Worm (Caenorhabditis elegans) whole organism, L1 larva: ENCODE measurements around the gene rab-39.
A peak's percentile ranks its signal among the peaks of the same experiment; 100 is the strongest.

Source experiments
- C16A3.4 ChIP-seq: fragments of 150-350 bp; optimal IDR thresholded peaks from 2 replicates; lab custom pipeline; 2014; ENCODE audit warnings: missing biosample characterization, missing genetic modification characterization
- aha-1 ChIP-seq: fragments of 150-350 bp; optimal IDR thresholded peaks from 2 replicates; lab custom pipeline; 2014; ENCODE audit warnings: missing biosample characterization, missing genetic modification characterization
- ama-1 ChIP-seq: fragments of 150-350 bp; optimal IDR thresholded peaks from 2 replicates; lab custom pipeline; 2014
- ceh-63 ChIP-seq: fragments of 200-800 bp; sonication (Bioruptor generic); optimal IDR thresholded peaks from 2 replicates; lab custom pipeline; 2018; ENCODE audit warnings: mild to moderate bottlenecking, missing genetic modification characterization, missing compliant biosample characterization
- ceh-8 ChIP-seq: fragments of 200-800 bp; sonication (Bioruptor generic); optimal IDR thresholded peaks from 2 replicates; lab custom pipeline; 2018; ENCODE audit warnings: mild to moderate bottlenecking, missing genetic modification characterization, moderate library complexity, missing compliant biosample characterization
- ceh-82 ChIP-seq, 3 experiments: fragments of 150-350 bp in 1 of 3; sonication (generic microtip) in 2 of 3; optimal IDR thresholded peaks; 2 replicates each; lab custom pipeline; 2014 to 2017; ENCODE audit warnings: missing biosample characterization in 3 of 3, missing genetic modification characterization in 3 of 3
- ceh-90 ChIP-seq: sonication (generic microtip); optimal IDR thresholded peaks from 2 replicates; lab custom pipeline; 2016; ENCODE audit warnings: missing genetic modification characterization, missing compliant biosample characterization
- dpl-1 ChIP-seq, 3 experiments: fragments of 150-350 bp in 2 of 3; sonication (generic microtip) in 1 of 3; optimal IDR thresholded peaks; 2 replicates each; lab custom pipeline; 2014 to 2017; ENCODE audit warnings: missing biosample characterization in 3 of 3, missing genetic modification characterization in 3 of 3, missing genetic modification reagents in 3 of 3
- dsc-1 ChIP-seq: sonication (generic microtip); optimal IDR thresholded peaks from 2 replicates; lab custom pipeline; 2016; ENCODE audit warnings: mild to moderate bottlenecking, missing genetic modification characterization, missing compliant biosample characterization
- efl-1 ChIP-seq, 4 experiments: fragments of 150-350 bp; optimal IDR thresholded peaks in 3 of 4; peaks in 1 of 4; 1 replicate in 1 of 4; 2 replicates in 3 of 4; lab custom pipeline; 2014; ENCODE audit warnings: missing biosample characterization in 2 of 4, missing genetic modification characterization in 2 of 4, missing genetic modification reagents in 2 of 4
- egl-13 ChIP-seq: sonication (generic microtip); optimal IDR thresholded peaks from 2 replicates; lab custom pipeline; 2016; ENCODE audit warnings: missing genotype, missing genetic modification reagents, missing genetic modification characterization, missing compliant biosample characterization
- egl-27 ChIP-seq, 2 experiments: fragments of 150-350 bp in 1 of 2; sonication (generic microtip); optimal IDR thresholded peaks; 3 replicates each; lab custom pipeline; 2017 to 2018; ENCODE audit warnings: missing biosample characterization in 2 of 2, missing genetic modification characterization in 2 of 2, missing genetic modification reagents in 2 of 2
- elt-2 ChIP-seq: sonication (generic microtip); optimal IDR thresholded peaks from 2 replicates; lab custom pipeline; 2016; ENCODE audit warnings: missing genetic modification characterization, mild to moderate bottlenecking, inconsistent platforms, missing compliant biosample characterization, missing genetic modification reagents
- elt-3 ChIP-seq, 6 experiments: fragments of 150-350 bp in 1 of 6; sonication (generic microtip); optimal IDR thresholded peaks; 2 replicates each; lab custom pipeline; 2017 to 2018; ENCODE audit warnings: missing biosample characterization in 6 of 6, missing genetic modification characterization in 6 of 6, inconsistent platforms in 1 of 6
- fkh-8 ChIP-seq: sonication (generic microtip); optimal IDR thresholded peaks from 2 replicates; lab custom pipeline; 2016; ENCODE audit warnings: mild to moderate bottlenecking, missing genetic modification characterization, missing compliant biosample characterization
- fos-1 ChIP-seq: fragments of 150-350 bp; optimal IDR thresholded peaks from 2 replicates; lab custom pipeline; 2014; ENCODE audit warnings: missing biosample characterization, missing genetic modification characterization
- grh-1 ChIP-seq: fragments of 200-800 bp; sonication (Bioruptor generic); IDR thresholded peaks from 2 replicates; pipeline ENCODE4 v1.3.6; 2022; ENCODE audit warnings: missing genetic modification reagents, missing genetic modification characterization, missing compliant biosample characterization
- hlh-4 ChIP-seq: sonication (generic microtip); optimal IDR thresholded peaks from 2 replicates; lab custom pipeline; 2016; ENCODE audit warnings: mild to moderate bottlenecking, missing genetic modification characterization, missing compliant biosample characterization
- hpl-2 ChIP-seq: fragments of 150-350 bp; optimal IDR thresholded peaks from 2 replicates; lab custom pipeline; 2014; ENCODE audit warnings: missing biosample characterization, missing genetic modification reagents, missing genetic modification characterization
- jun-1 ChIP-seq: fragments of 150-350 bp; optimal IDR thresholded peaks from 2 replicates; lab custom pipeline; 2014; ENCODE audit warnings: missing biosample characterization, missing genetic modification reagents, missing genetic modification characterization
- lin-13 ChIP-seq: fragments of 150-350 bp; optimal IDR thresholded peaks from 2 replicates; lab custom pipeline; 2014; ENCODE audit warnings: missing biosample characterization, missing genetic modification reagents, missing genetic modification characterization
- lin-14 ChIP-seq: fragments of 200-800 bp; sonication (Bioruptor generic); optimal IDR thresholded peaks from 2 replicates; lab custom pipeline; 2018; ENCODE audit warnings: mild to moderate bottlenecking, missing genetic modification characterization, moderate library complexity, missing compliant biosample characterization
- lin-35 ChIP-seq, 2 experiments: fragments of 150-350 bp; optimal IDR thresholded peaks; 2 replicates each; lab custom pipeline; 2014; ENCODE audit warnings: missing biosample characterization in 2 of 2, missing genetic modification characterization in 2 of 2, missing genetic modification reagents in 2 of 2
- lin-39 ChIP-seq: fragments of 150-350 bp; optimal IDR thresholded peaks from 2 replicates; lab custom pipeline; 2014; ENCODE audit warnings: missing biosample characterization, missing genetic modification reagents, missing genetic modification characterization
- lir-3 ChIP-seq: sonication (generic microtip); optimal IDR thresholded peaks from 2 replicates; lab custom pipeline; 2016; ENCODE audit warnings: mild to moderate bottlenecking, missing genetic modification characterization, moderate library complexity, missing compliant biosample characterization; ENCODE audit not compliant: poor library complexity
- lsy-2 ChIP-seq, 2 experiments: fragments of 150-350 bp; optimal IDR thresholded peaks; 2 replicates each; lab custom pipeline; 2014; ENCODE audit warnings: missing biosample characterization in 2 of 2, missing genetic modification characterization in 2 of 2
- mab-9 ChIP-seq: fragments of 200-800 bp; sonication (Bioruptor generic); IDR thresholded peaks from 2 replicates; pipeline ENCODE4 v1.3.6; 2022; ENCODE audit warnings: missing genetic modification reagents, missing genetic modification characterization, missing compliant biosample characterization
- mdl-1 ChIP-seq, 2 experiments: fragments of 150-350 bp; optimal IDR thresholded peaks; 2 replicates each; lab custom pipeline; 2014 to 2017; ENCODE audit warnings: missing biosample characterization in 2 of 2, missing genetic modification characterization in 2 of 2, inconsistent platforms in 1 of 2
- mef-2 ChIP-seq: fragments of 150-350 bp; optimal IDR thresholded peaks from 2 replicates; lab custom pipeline; 2014; ENCODE audit warnings: missing biosample characterization, missing genetic modification characterization
- nhr-19 ChIP-seq: fragments of 200-800 bp; sonication (Bioruptor generic); conservative IDR thresholded peaks from 2 replicates; pipeline ENCODE4 v1.3.6; 2022; ENCODE audit warnings: missing genetic modification characterization, missing compliant biosample characterization
- nhr-20 ChIP-seq: sonication (generic microtip); optimal IDR thresholded peaks from 2 replicates; lab custom pipeline; 2016; ENCODE audit warnings: mild to moderate bottlenecking, missing genetic modification characterization, missing compliant biosample characterization
- nhr-237 ChIP-seq: fragments of 150-350 bp; optimal IDR thresholded peaks from 2 replicates; lab custom pipeline; 2014; ENCODE audit warnings: missing biosample characterization, missing genetic modification characterization
- nhr-28 ChIP-seq: fragments of 150-350 bp; optimal IDR thresholded peaks from 2 replicates; lab custom pipeline; 2014; ENCODE audit warnings: missing biosample characterization, missing genetic modification characterization
- nhr-71 ChIP-seq: sonication (generic microtip); optimal IDR thresholded peaks from 2 replicates; lab custom pipeline; 2016; ENCODE audit warnings: mild to moderate bottlenecking, missing genetic modification characterization, moderate library complexity, missing compliant biosample characterization
- nhr-76 ChIP-seq: sonication (generic microtip); optimal IDR thresholded peaks from 2 replicates; lab custom pipeline; 2017; ENCODE audit warnings: missing biosample characterization, missing genetic modification characterization
- nhr-77 ChIP-seq: fragments of 150-350 bp; optimal IDR thresholded peaks from 2 replicates; lab custom pipeline; 2014; ENCODE audit warnings: missing biosample characterization, missing genetic modification characterization
- nhr-90 ChIP-seq: sonication (generic microtip); optimal IDR thresholded peaks from 2 replicates; lab custom pipeline; 2016; ENCODE audit warnings: mild to moderate bottlenecking, missing genetic modification characterization, missing compliant biosample characterization; ENCODE audit not compliant: poor library complexity
- pag-3 ChIP-seq: sonication (generic microtip); optimal IDR thresholded peaks from 2 replicates; lab custom pipeline; 2017; ENCODE audit warnings: missing genetic modification characterization, mild to moderate bottlenecking, missing compliant biosample characterization, antibody characterized with exemption, borderline replicate concordance; ENCODE audit not compliant: insufficient read depth
- rnt-1 ChIP-seq: sonication (generic microtip); optimal IDR thresholded peaks from 2 replicates; lab custom pipeline; 2016; ENCODE audit warnings: mild to moderate bottlenecking, missing genetic modification characterization, moderate library complexity, missing compliant biosample characterization
- snu-23 ChIP-seq: sonication (generic microtip); optimal IDR thresholded peaks from 2 replicates; lab custom pipeline; 2016; ENCODE audit warnings: missing genetic modification characterization, missing compliant biosample characterization
- sox-4 ChIP-seq: sonication (generic microtip); optimal IDR thresholded peaks from 2 replicates; lab custom pipeline; 2016; ENCODE audit warnings: missing genetic modification characterization, missing compliant biosample characterization
- swsn-7 ChIP-seq: sonication (generic microtip); optimal IDR thresholded peaks from 2 replicates; lab custom pipeline; 2016; ENCODE audit warnings: missing genetic modification characterization, missing compliant biosample characterization
- tbx-2 ChIP-seq: sonication (generic microtip); optimal IDR thresholded peaks from 2 replicates; lab custom pipeline; 2016; ENCODE audit warnings: missing genetic modification characterization, missing compliant biosample characterization
- tlp-1 ChIP-seq: fragments of 150-350 bp; optimal IDR thresholded peaks from 2 replicates; lab custom pipeline; 2014; ENCODE audit warnings: missing biosample characterization, missing genetic modification characterization
- unc-130 ChIP-seq: fragments of 150-350 bp; optimal IDR thresholded peaks from 2 replicates; lab custom pipeline; 2017; ENCODE audit warnings: missing biosample characterization, missing genetic modification characterization, inconsistent platforms
- unc-30 ChIP-seq: sonication (generic microtip); optimal IDR thresholded peaks from 2 replicates; lab custom pipeline; 2017; ENCODE audit warnings: missing biosample characterization, missing genetic modification characterization
- unc-62 ChIP-seq: fragments of 150-350 bp; optimal IDR thresholded peaks from 2 replicates; lab custom pipeline; 2014; ENCODE audit warnings: missing biosample characterization, missing genetic modification reagents, missing genetic modification characterization
- unc-86 ChIP-seq: sonication (generic microtip); optimal IDR thresholded peaks from 2 replicates; lab custom pipeline; 2016; ENCODE audit warnings: missing genetic modification characterization, missing compliant biosample characterization
- unc-98 ChIP-seq: fragments of 200-800 bp; sonication (Bioruptor generic); IDR thresholded peaks from 2 replicates; pipeline ENCODE4 v1.3.6; 2022; ENCODE audit warnings: missing genetic modification characterization, missing compliant biosample characterization
- vab-15 ChIP-seq: sonication (generic microtip); optimal IDR thresholded peaks from 2 replicates; lab custom pipeline; 2017; ENCODE audit warnings: missing genotype, mild to moderate bottlenecking, missing genetic modification characterization, missing compliant biosample characterization
- xbp-1 ChIP-seq: sonication (generic microtip); optimal IDR thresholded peaks from 2 replicates; lab custom pipeline; 2016; ENCODE audit warnings: missing genetic modification characterization, missing compliant biosample characterization
- ztf-11 ChIP-seq, 2 experiments: sonication (generic microtip); optimal IDR thresholded peaks; 2 replicates each; lab custom pipeline; 2016 to 2017; ENCODE audit warnings: missing genetic modification characterization in 2 of 2, missing biosample characterization in 1 of 2, missing compliant biosample characterization in 1 of 2

rab-39 gene

ce11 chrII:9322870-9323349 lies at the start of gene rab-39:
Gene rab-39, minus strand, starts transcription at chrII:9322920.
- TF ChIP-seq tlp-1 (tag; lab: Kevin White, UChicago) (no peak), aha-1 (no peak), lin-35 (GFP tag; optimal IDR thresholded peaks at IDR 0.05; lab: Kevin White, UChicago) (peak; percentile 21 to 42), mef-2 (no peak), dsc-1 (peak; percentile 33), fkh-8 (tag; lab: Kevin White, UChicago) (peak; percentile 29), egl-13 (tag; lab: Kevin White, UChicago) (no peak), ztf-11 (tag; optimal IDR thresholded peaks at IDR 0.05; lab: Kevin White, UChicago) (no peak), nhr-237 (tag; lab: Kevin White, UChicago) (no peak), unc-62 (GFP tag; lab: Kevin White, UChicago) (no peak), elt-3 (tag; optimal IDR thresholded peaks at IDR 0.05; lab: Kevin White, UChicago) (no peak), nhr-19 (GFP tag; lab: Robert Waterston, UW) (no peak), swsn-7 (tag; lab: Kevin White, UChicago) (no peak), fos-1 (tag; lab: Kevin White, UChicago) (no peak), pag-3 (tag; lab: Kevin White, UChicago) (no peak), lin-39 (tag; lab: Kevin White, UChicago) (no peak), ceh-90 (tag; lab: Kevin White, UChicago) (no peak), nhr-76 (no peak), lin-13 (GFP tag; lab: Kevin White, UChicago) (no peak), efl-1 (optimal IDR thresholded peaks at IDR 0.05; lab: Kevin White, UChicago) (peak; percentile 15 to 30), efl-1 (GFP tag; optimal IDR thresholded peaks at IDR 0.05 in 1 of 2; lab: Kevin White, UChicago) (peak; percentile 40 to 83), ama-1 (lab: Kevin White, UChicago) (no peak), ceh-8 (GFP tag; lab: Kevin White, UChicago) (no peak), dpl-1 (GFP tag; optimal IDR thresholded peaks at IDR 0.05; lab: Kevin White, UChicago) (peak; percentile 22 to 53 (median 31)), tbx-2 (tag; lab: Kevin White, UChicago) (no peak), egl-27 (tag; optimal IDR thresholded peaks at IDR 0.05; lab: Kevin White, UChicago) (no peak), unc-86 (no peak), xbp-1 (tag; lab: Kevin White, UChicago) (no peak), nhr-77 (tag; lab: Kevin White, UChicago) (no peak), lin-14 (peak; percentile 31), ceh-63 (no peak), nhr-28 (no peak), hpl-2 (GFP tag; lab: Kevin White, UChicago) (no peak), nhr-90 (tag; lab: Kevin White, UChicago) (no peak), lir-3 (no peak), jun-1 (no peak), vab-15 (tag; lab: Kevin White, UChicago) (no peak), mab-9 (no peak), hlh-4 (no peak), mdl-1 (tag; optimal IDR thresholded peaks at IDR 0.05; lab: Kevin White, UChicago) (no peak), elt-2 (tag; lab: Kevin White, UChicago) (no peak), lsy-2 (tag; optimal IDR thresholded peaks at IDR 0.05; lab: Kevin White, UChicago) (peak; percentile 42 to 70), C16A3.4 (tag; lab: Kevin White, UChicago) (peak; percentile 26), ceh-82 (tag; optimal IDR thresholded peaks at IDR 0.05; lab: Kevin White, UChicago) (no peak), nhr-71 (peak; percentile 30), nhr-20 (peak; percentile 4), unc-130 (tag; lab: Kevin White, UChicago) (no peak), sox-4 (tag; lab: Kevin White, UChicago) (no peak), unc-98 (GFP tag; lab: Robert Waterston, UW) (no peak), snu-23 (peak; percentile 7), rnt-1 (tag; lab: Kevin White, UChicago) (no peak), unc-30 (tag; lab: Kevin White, UChicago) (no peak), grh-1 (GFP tag; lab: Robert Waterston, UW) (no peak)
